Worm (Caenorhabditis elegans) whole organism, early embryonic: ENCODE results near the gene nlf-1.
A peak's percentile ranks its signal among the peaks of the same experiment; 100 is the strongest.

ENCODE experiments used
- B0310.2 ChIP-seq: sonication (generic microtip); optimal IDR thresholded peaks from 2 replicates; lab custom pipeline; 2016; ENCODE audit warnings: mild to moderate bottlenecking, missing genetic modification characterization, missing compliant biosample characterization
- F13C5.2 ChIP-seq: sonication (generic microtip); optimal IDR thresholded peaks from 2 replicates; lab custom pipeline; 2017; ENCODE audit warnings: mild to moderate bottlenecking, missing genetic modification characterization, inconsistent platforms, missing compliant biosample characterization
- aly-1 ChIP-seq: sonication (generic microtip); optimal IDR thresholded peaks from 2 replicates; lab custom pipeline; 2016; ENCODE audit warnings: missing genetic modification characterization, missing compliant biosample characterization
- ama-1 ChIP-seq: fragments of 150-350 bp; optimal IDR thresholded peaks from 2 replicates; lab custom pipeline; 2014
- ceh-13 ChIP-seq: fragments of 200-800 bp; sonication (Bioruptor generic); optimal IDR thresholded peaks from 2 replicates; lab custom pipeline; 2018; ENCODE audit warnings: mild to moderate bottlenecking, missing genetic modification characterization, missing compliant biosample characterization
- ceh-36 ChIP-seq: sonication (generic microtip); optimal IDR thresholded peaks from 2 replicates; lab custom pipeline; 2016; ENCODE audit warnings: missing genetic modification characterization, inconsistent platforms, missing compliant biosample characterization
- ets-7 ChIP-seq: sonication (generic microtip); optimal IDR thresholded peaks from 2 replicates; lab custom pipeline; 2016; ENCODE audit warnings: missing genotype, missing genetic modification characterization, missing compliant biosample characterization
- flt-1 ChIP-seq: fragments of 200-800 bp; sonication (Bioruptor generic); IDR thresholded peaks from 2 replicates; pipeline ENCODE4 v1.3.6; 2022; ENCODE audit warnings: missing genetic modification characterization, missing compliant biosample characterization
- hmbx-1 ChIP-seq: sonication (generic microtip); optimal IDR thresholded peaks from 2 replicates; lab custom pipeline; 2016; ENCODE audit warnings: mild to moderate bottlenecking, missing genetic modification characterization, missing compliant biosample characterization
- hmg-4 ChIP-seq: fragments of 200-800 bp; sonication (Bioruptor generic); optimal IDR thresholded peaks from 2 replicates; lab custom pipeline; 2018; ENCODE audit warnings: mild to moderate bottlenecking, missing genetic modification characterization, missing compliant biosample characterization
- hnd-1 ChIP-seq: sonication (generic microtip); optimal IDR thresholded peaks from 2 replicates; lab custom pipeline; 2016; ENCODE audit warnings: missing genetic modification characterization, missing compliant biosample characterization
- pes-1 ChIP-seq: fragments of 200-800 bp; sonication (Bioruptor generic); IDR thresholded peaks from 2 replicates; pipeline ENCODE4 v1.3.6; 2022; ENCODE audit warnings: missing genetic modification reagents, missing genetic modification characterization, missing compliant biosample characterization
- scrt-1 ChIP-seq: fragments of 200-800 bp; sonication (Bioruptor generic); IDR thresholded peaks from 2 replicates; pipeline ENCODE4 v1.3.6; 2022; ENCODE audit warnings: missing genetic modification characterization, missing compliant biosample characterization
- sea-1 ChIP-seq: fragments of 200-800 bp; sonication (Bioruptor generic); conservative IDR thresholded peaks from 2 replicates; pipeline ENCODE4 v1.3.6; 2022; ENCODE audit warnings: missing genetic modification characterization, missing compliant biosample characterization
- tbx-11 ChIP-seq: fragments of 200-800 bp; sonication (Bioruptor generic); IDR thresholded peaks from 2 replicates; pipeline ENCODE4 v1.3.6; 2022; ENCODE audit warnings: missing genetic modification characterization, missing compliant biosample characterization
- tbx-37 ChIP-seq: fragments of 200-800 bp; sonication (Bioruptor generic); conservative IDR thresholded peaks from 2 replicates; pipeline ENCODE4 v1.3.6; 2022; ENCODE audit warnings: missing genetic modification reagents, missing genetic modification characterization, missing compliant biosample characterization
- tra-4 ChIP-seq: sonication (generic microtip); optimal IDR thresholded peaks from 2 replicates; lab custom pipeline; 2017; ENCODE audit warnings: missing genetic modification characterization, missing compliant biosample characterization

The nlf-1 gene

DNA sequence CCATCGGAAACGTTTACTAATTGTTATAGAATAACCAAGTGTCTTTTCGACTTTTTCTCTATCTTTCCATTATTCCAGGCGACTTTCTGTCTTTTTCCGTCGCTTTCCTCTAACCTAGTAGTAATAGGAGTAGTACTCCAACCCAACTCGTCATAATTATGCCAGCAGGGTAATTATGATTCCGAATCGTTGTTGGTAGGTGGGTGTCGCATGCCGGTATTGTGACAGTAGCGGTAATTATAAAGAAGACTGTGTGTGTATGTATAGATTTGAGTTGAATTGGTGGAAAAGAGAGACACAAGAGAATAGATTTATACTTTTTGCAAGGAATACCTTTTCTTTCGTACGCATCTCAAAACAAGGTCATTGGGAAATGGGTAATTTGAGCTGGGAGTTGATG is 12.3 kb downstream of the nlf-1 start:
- TF ChIP-seq flt-1 (GFP tag; lab: Robert Waterston, UW) (no peak), F13C5.2 (no peak), pes-1 (GFP tag; lab: Robert Waterston, UW) (no peak), ama-1 (lab: Kevin White, UChicago) (no peak), hmbx-1 (tag; lab: Kevin White, UChicago) (no peak), tra-4 (no peak), aly-1 (tag; lab: Kevin White, UChicago) (no peak), scrt-1 (GFP tag; lab: Robert Waterston, UW) (no peak), hmg-4 (no peak), sea-1 (GFP tag; lab: Robert Waterston, UW) (no peak), hnd-1 (tag; lab: Kevin White, UChicago) (no peak), B0310.2 (no peak), tbx-37 (no peak), ets-7 (tag; lab: Kevin White, UChicago) (no peak), tbx-11 (GFP tag; lab: Robert Waterston, UW) (no peak), ceh-36 (tag; lab: Kevin White, UChicago) (no peak), ceh-13 (GFP tag; lab: Kevin White, UChicago) (no peak)

DNA sequence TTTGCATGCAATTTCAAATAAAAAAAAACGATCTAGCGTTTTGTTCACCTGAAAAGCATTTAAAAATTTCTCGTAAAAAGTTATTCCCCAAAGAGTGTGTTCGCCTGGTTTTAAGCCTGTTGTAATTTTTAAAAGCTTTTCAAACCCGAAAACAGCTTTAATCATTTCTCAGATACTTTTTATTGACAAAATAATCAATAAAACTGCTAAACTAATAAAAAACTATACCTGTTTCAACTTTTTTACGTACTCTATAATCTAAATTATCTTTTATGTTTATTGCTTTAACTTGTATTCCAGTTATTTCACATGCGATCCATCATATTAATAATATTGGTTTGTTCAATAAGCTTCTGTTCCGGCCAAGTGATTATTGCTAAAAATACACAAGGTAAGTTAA is 13.3 kb downstream of the nlf-1 start, which contains the start of gene cutl-21:
TSS of gene cutl-21 (plus strand) at position 301 of the 400 bp plus-strand sequence.
- TF ChIP-seq tra-4 (no peak), ama-1 (lab: Kevin White, UChicago) (no peak), ceh-13 (GFP tag; lab: Kevin White, UChicago) (no peak), F13C5.2 (no peak), scrt-1 (GFP tag; lab: Robert Waterston, UW) (no peak), flt-1 (GFP tag; lab: Robert Waterston, UW) (no peak), B0310.2 (no peak), sea-1 (GFP tag; lab: Robert Waterston, UW) (no peak), hnd-1 (tag; lab: Kevin White, UChicago) (no peak), hmbx-1 (tag; lab: Kevin White, UChicago) (no peak), hmg-4 (no peak), tbx-37 (no peak), tbx-11 (GFP tag; lab: Robert Waterston, UW) (no peak), pes-1 (GFP tag; lab: Robert Waterston, UW) (no peak), aly-1 (tag; lab: Kevin White, UChicago) (no peak)

DNA sequence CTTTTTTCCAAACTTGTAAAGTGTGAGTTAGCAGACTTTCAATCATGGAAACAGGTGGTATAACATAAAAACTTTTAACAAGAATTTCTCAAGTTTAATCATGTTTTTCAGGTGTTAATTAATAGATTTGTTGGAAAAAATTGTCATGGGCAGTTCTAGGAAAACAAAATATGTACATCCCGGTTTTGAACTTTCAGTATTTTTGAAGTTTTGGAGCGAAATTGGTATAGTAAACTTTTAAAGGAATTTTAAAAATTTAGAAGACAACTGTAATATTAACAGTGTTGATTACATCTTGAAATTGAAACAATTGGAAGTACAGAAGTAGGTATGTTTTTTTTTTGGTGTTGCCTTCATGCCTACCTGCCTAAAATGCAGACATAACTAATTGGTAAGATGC is 22.7 kb downstream of the nlf-1 start:
- no peak for TF ChIP-seq ceh-36 (tag; lab: Kevin White, UChicago)
- TF ChIP-seq F13C5.2, result no peak
- TF ChIP-seq ets-7 (tag; lab: Kevin White, UChicago), result no peak
- no peak for TF ChIP-seq tbx-11 (GFP tag; lab: Robert Waterston, UW)

DNA sequence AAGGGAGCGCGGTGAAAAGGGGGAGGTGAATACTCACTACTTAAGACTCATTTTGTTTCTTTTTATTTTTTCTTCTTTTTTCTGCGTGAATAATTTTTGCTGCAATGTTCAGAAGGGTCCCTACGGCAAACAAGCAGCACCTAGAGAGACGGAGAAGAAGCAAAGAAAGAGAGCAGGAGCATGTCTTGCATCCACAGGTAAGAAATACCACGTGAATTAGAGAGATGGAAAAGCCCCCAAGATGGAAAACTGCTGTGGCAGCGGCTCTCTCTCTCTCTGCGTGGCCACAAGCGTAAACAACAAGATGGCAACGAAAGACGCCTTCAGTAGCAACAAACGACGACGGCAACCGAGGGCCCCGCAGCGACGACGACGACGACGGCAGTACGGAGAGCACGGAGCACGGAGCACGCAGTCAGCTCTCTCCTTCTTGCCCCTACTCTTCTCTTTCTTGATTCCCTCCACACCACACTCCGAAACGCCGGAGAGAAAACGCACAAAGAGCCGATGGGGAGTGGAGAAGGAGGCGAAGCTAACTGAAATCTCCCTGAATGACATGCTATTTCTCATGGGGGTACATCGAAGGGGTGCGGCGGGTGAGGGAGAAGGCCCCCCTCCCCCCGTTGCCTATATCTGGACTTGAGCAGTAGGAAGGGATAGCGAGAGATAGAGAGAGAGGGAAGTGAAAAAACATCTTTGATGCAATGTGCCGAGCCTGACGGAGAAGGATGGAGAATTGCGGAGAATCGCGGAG is 24.5 kb downstream of the nlf-1 start:
- TF ChIP-seq ama-1 (lab: Kevin White, UChicago) (no peak), ets-7 (tag; lab: Kevin White, UChicago) (no peak), tbx-37 (no peak), F13C5.2 (peak; percentile 63), flt-1 (GFP tag; lab: Robert Waterston, UW) (no peak), scrt-1 (GFP tag; lab: Robert Waterston, UW) (no peak), tbx-11 (GFP tag; lab: Robert Waterston, UW) (no peak), aly-1 (tag; lab: Kevin White, UChicago) (peak; percentile 74), hmg-4 (peak; percentile 51)

DNA sequence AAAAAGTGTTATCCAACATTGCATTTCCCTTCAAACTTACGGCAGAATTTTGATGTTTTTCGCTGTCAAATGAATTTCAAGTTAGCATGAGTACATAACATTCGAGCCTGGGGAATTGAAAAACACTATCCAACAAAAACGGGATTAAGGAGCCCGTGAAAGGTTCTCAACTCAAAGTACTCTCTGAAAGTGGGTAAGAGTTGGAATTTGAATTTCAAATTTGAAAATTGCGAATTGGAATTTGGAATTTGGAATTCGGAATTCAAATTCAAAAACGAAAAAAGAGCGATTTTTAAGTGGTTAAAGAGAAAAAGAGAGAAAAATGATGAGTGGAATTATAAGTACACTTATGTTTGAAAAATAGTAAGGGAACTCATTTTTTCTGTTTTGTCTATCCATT is 26.1 kb downstream of the nlf-1 start, which contains the start of the genes C09E10.3 and dgk-1:
TSS of gene C09E10.3 (minus strand) at position 101 of the 400 bp plus-strand sequence.
TSS of gene dgk-1 (minus strand) at position 183 of the 400 bp plus-strand sequence.
- TF ChIP-seq pes-1 (GFP tag; lab: Robert Waterston, UW) (no peak), flt-1 (GFP tag; lab: Robert Waterston, UW) (no peak), aly-1 (tag; lab: Kevin White, UChicago) (no peak), hmbx-1 (tag; lab: Kevin White, UChicago) (no peak), hmg-4 (no peak), sea-1 (GFP tag; lab: Robert Waterston, UW) (no peak), tra-4 (no peak), tbx-11 (GFP tag; lab: Robert Waterston, UW) (no peak), ceh-36 (tag; lab: Kevin White, UChicago) (no peak), F13C5.2 (no peak), scrt-1 (GFP tag; lab: Robert Waterston, UW) (no peak), hnd-1 (tag; lab: Kevin White, UChicago) (no peak), B0310.2 (no peak), ceh-13 (GFP tag; lab: Kevin White, UChicago) (no peak), ama-1 (lab: Kevin White, UChicago) (no peak), tbx-37 (no peak), ets-7 (tag; lab: Kevin White, UChicago) (no peak)

DNA sequence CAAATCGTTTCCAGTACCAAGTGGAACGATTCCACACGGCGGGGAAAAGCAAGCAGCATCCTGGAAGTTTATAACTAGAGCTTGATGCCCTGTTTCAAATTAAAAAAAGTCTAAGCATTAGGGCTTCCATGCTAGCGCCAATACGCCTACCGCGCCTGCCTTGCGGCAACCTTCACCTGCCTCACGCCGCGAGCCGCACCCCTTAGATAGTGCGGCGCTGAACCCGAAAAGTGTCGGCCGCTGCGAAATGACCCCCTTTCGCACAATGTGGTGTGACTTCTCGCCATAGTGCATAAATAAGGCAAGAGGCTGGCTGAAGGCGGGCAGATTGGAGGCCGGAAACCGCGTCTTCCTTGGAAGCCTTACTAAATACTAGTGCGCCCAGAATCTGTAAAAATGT is 30.9 kb downstream of the nlf-1 start:
- TF ChIP-seq hmg-4 (peak; percentile 43), ets-7 (tag; lab: Kevin White, UChicago) (no peak), hmbx-1 (tag; lab: Kevin White, UChicago) (no peak), ceh-36 (tag; lab: Kevin White, UChicago) (no peak), scrt-1 (GFP tag; lab: Robert Waterston, UW) (no peak), aly-1 (tag; lab: Kevin White, UChicago) (no peak), pes-1 (GFP tag; lab: Robert Waterston, UW) (peak; percentile 34; the same call in 1 of the 2 replicates), flt-1 (GFP tag; lab: Robert Waterston, UW) (no peak), F13C5.2 (no peak), B0310.2 (no peak), sea-1 (GFP tag; lab: Robert Waterston, UW) (no peak), tbx-37 (0 out of 2 replicates have a peak, but pooled peaks have one; percentile 5), ceh-13 (GFP tag; lab: Kevin White, UChicago) (no peak)

DNA sequence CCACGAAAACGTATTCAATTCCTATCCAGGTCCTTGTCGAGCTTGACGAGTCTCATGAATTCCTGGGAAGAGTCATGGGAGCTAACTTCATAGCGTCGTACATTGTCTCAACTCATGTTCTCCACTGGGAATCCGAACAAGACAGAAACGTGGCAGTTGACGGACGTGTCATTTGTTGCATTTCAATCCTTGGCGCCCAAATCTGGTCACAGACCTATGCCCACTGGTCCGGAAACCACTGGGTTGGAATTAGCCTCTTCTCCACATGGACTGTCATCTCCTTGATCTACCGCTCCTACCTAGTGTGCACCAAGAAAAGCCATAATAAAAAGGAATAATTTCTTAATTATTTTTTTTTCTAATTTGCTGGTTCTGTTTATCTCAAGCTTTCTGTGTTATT is 34.8 kb downstream of the nlf-1 start:
- TF ChIP-seq F13C5.2 (no peak), ceh-36 (tag; lab: Kevin White, UChicago) (no peak), ceh-13 (GFP tag; lab: Kevin White, UChicago) (no peak), B0310.2 (no peak), tbx-37 (no peak), ets-7 (tag; lab: Kevin White, UChicago) (no peak), pes-1 (GFP tag; lab: Robert Waterston, UW) (no peak)
